Worm (Caenorhabditis elegans): ENCODE data around the gene F32D8.4.

DNA sequence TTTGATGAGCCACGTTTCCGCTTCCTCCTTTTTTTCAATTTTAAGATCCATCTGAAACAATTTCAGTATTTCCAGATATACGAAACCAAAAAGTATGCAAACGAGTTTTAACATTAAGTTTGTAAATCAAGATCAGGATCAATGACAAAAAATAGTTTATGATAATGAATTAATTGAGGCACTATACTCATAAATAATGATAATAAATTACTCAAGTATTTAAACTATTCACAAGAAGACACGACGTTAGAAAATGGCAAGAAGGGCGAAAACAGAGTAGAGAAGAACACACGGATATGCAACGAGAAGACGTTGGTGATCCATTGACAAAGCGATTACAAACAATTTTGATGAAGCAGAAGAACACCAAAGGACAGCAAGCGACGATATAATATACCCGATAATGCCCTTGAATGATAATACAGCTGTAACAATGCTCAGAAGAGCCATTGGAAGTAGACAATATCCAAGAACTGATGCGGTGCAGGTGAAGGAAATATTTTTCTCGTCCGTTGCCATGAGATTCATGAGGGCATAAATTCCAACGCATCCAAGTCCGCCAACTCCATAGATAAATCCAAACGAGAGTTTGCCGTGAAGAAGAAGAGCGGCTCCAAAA, at the start of gene F32D8.4:
- TF ChIP-seq ahr-1 (tag; optimal IDR thresholded peaks at IDR 0.05) (no peak), ceh-24 (tag; optimal IDR thresholded peaks at IDR 0.05) (no peak), ceh-48 (tag; optimal IDR thresholded peaks at IDR 0.05) (no peak), sox-2 (GFP tag; IDR thresholded peaks at IDR 0.05) (no peak), nfya-1 (tag; optimal IDR thresholded peaks at IDR 0.05) (no peak), hlh-30 (tag; optimal IDR thresholded peaks at IDR 0.05; ENCODE audit: insufficient read depth) (no peak)
